Fruit fly (Drosophila melanogaster): ENCODE measurements around the gene Ir7d.
A peak's percentile ranks its signal among the peaks of the same experiment; 100 is the strongest.

The Ir7d gene

dm6 chrX:7920081-7920688 is 41.5 kb upstream of the Ir7d start, which contains the start of the genes hdm and Ykt6 (continued):
- TF ChIP-seq gcm (GFP tag; optimal IDR thresholded peaks at IDR 0.05), result peak; percentile 48
- peak; percentile 38 for TF ChIP-seq luna (GFP tag; optimal IDR thresholded peaks at IDR 0.05)
- no peak for TF ChIP-seq fd64A (GFP tag; optimal IDR thresholded peaks at IDR 0.05)
- peak; percentile 24 for TF ChIP-seq CTCF (GFP tag; optimal IDR thresholded peaks at IDR 0.05)
- TF ChIP-seq ato (GFP tag; IDR thresholded peaks at IDR 0.05; ENCODE audit: partially characterized antibody), result peak; percentile 86
- TF ChIP-seq PHDP (tag; optimal IDR thresholded peaks at IDR 0.05), result peak; percentile 72
- peak; percentile 49 for TF ChIP-seq exex (tag; optimal IDR thresholded peaks at IDR 0.05)
- peak; percentile 95 for TF ChIP-seq BEAF-32 (GFP tag; optimal IDR thresholded peaks at IDR 0.05)
- peak; percentile 80 for TF ChIP-seq CG12942 (GFP tag; optimal IDR thresholded peaks at IDR 0.05)
- TF ChIP-seq Rfx (GFP tag; IDR thresholded peaks at IDR 0.05), result peak; percentile 88
- TF ChIP-seq CG12659 (GFP tag; optimal IDR thresholded peaks at IDR 0.05), result peak; percentile 81
- peak; percentile 24 for TF ChIP-seq sima (GFP tag; optimal IDR thresholded peaks at IDR 0.05)
- peak; percentile 98 for TF ChIP-seq Dll (GFP tag; IDR thresholded peaks at IDR 0.05; ENCODE audit: partially characterized antibody)
- TF ChIP-seq sim (GFP tag; IDR thresholded peaks at IDR 0.05), result peak; percentile 73
- TF ChIP-seq CkIIα-i1 (GFP tag; IDR thresholded peaks at IDR 0.05), result no peak
- peak; percentile 51 for TF ChIP-seq p53 (GFP tag; optimal IDR thresholded peaks at IDR 0.05)
- peak; percentile 88 for TF ChIP-seq CG2116 (GFP tag; optimal IDR thresholded peaks at IDR 0.05)
- 0 out of 2 replicates have a peak, but pooled peaks have one; percentile 40 for TF ChIP-seq Oaz (GFP tag; IDR thresholded peaks at IDR 0.05)
- TF ChIP-seq Trl (optimal IDR thresholded peaks at IDR 0.05), result no peak
- TF ChIP-seq Trl (GFP tag; optimal IDR thresholded peaks at IDR 0.05), result peak; percentile 84
- peak; percentile 70 for TF ChIP-seq fu2 (GFP tag; optimal IDR thresholded peaks at IDR 0.05)
- TF ChIP-seq TFAM (GFP tag; optimal IDR thresholded peaks at IDR 0.05), result no peak
- TF ChIP-seq trem (tag; optimal IDR thresholded peaks at IDR 0.05), result peak; percentile 81
- TF ChIP-seq crp (GFP tag; optimal IDR thresholded peaks at IDR 0.05), result peak in 1 of 2 experiments; percentile 58
- TF ChIP-seq Atf-2 (GFP tag; optimal IDR thresholded peaks at IDR 0.05), result peak; percentile 62
- 0 out of 3 replicates have a peak, but pooled peaks have one; percentile 20 for TF ChIP-seq jigr1 (GFP tag; IDR thresholded peaks at IDR 0.05)
- peak; percentile 78 for TF ChIP-seq stc (GFP tag; IDR thresholded peaks at IDR 0.05)
- TF ChIP-seq CG4707 (GFP tag; optimal IDR thresholded peaks at IDR 0.05), result no peak
- peak; percentile 39 for TF ChIP-seq Fer2 (tag; optimal IDR thresholded peaks at IDR 0.05)
- peak; percentile 59 for TF ChIP-seq CG12299 (tag; optimal IDR thresholded peaks at IDR 0.05)
- peak; percentile 65; the same call in 2 of the 3 replicates for TF ChIP-seq CG11560 (tag; IDR thresholded peaks at IDR 0.05)
- no peak for TF ChIP-seq usp (GFP tag; optimal IDR thresholded peaks at IDR 0.05)
- TF ChIP-seq CG4282 (GFP tag; optimal IDR thresholded peaks at IDR 0.05), result peak; percentile 70
- peak; percentile 86 for TF ChIP-seq CG12155 (GFP tag; optimal IDR thresholded peaks at IDR 0.05)
- peak; percentile 98 for TF ChIP-seq Sry-δ (GFP tag; optimal IDR thresholded peaks at IDR 0.05)
- peak; percentile 28 for TF ChIP-seq org-1 (GFP tag; optimal IDR thresholded peaks at IDR 0.05)
- peak; percentile 38 for TF ChIP-seq CG3065 (GFP tag; optimal IDR thresholded peaks at IDR 0.05)
- TF ChIP-seq CG12769 (tag; optimal IDR thresholded peaks at IDR 0.05), result no peak
- peak; percentile 77 for TF ChIP-seq CG7963 (GFP tag; IDR thresholded peaks at IDR 0.05; ENCODE audit: partially characterized antibody)
- no peak for TF ChIP-seq ATbp (GFP tag; optimal IDR thresholded peaks at IDR 0.05)
- TF ChIP-seq Stat92E (GFP tag; optimal IDR thresholded peaks at IDR 0.05), result peak in 1 of 3 experiments; percentile 10
- peak; percentile 51 for TF ChIP-seq NC2α (GFP tag; optimal IDR thresholded peaks at IDR 0.05)
- no peak for TF ChIP-seq ash1 (GFP tag; optimal IDR thresholded peaks at IDR 0.05)
- 0 out of 2 replicates have a peak, but pooled peaks have one; percentile 44 for TF ChIP-seq ro (GFP tag; IDR thresholded peaks at IDR 0.05)
- peak; percentile 42 for TF ChIP-seq stwl (tag; optimal IDR thresholded peaks at IDR 0.05)
- peak; percentile 51 for TF ChIP-seq CG1529 (GFP tag; optimal IDR thresholded peaks at IDR 0.05)
- TF ChIP-seq Hmr (GFP tag; optimal IDR thresholded peaks at IDR 0.05), result no peak
- peak; percentile 75 for TF ChIP-seq CG14050 (GFP tag; IDR thresholded peaks at IDR 0.05)
- TF ChIP-seq CG6689 (GFP tag; IDR thresholded peaks at IDR 0.05), result peak; percentile 77
- TF ChIP-seq BtbVII (GFP tag; optimal IDR thresholded peaks at IDR 0.05), result peak; percentile 9
